Fruit fly (Drosophila melanogaster) whole organism, adult: ENCODE results near the gene HGTX.

Experiments
- CG11617 ChIP-seq: fragments of 200-800 bp; sonication (Bioruptor generic); optimal IDR thresholded peaks from 2 replicates; lab custom pipeline; 2017; ENCODE audit warnings: mild to moderate bottlenecking, missing biosample characterization, missing genetic modification reagents, missing genetic modification characterization
- CG14711 ChIP-seq: fragments of 200-800 bp; sonication (Bioruptor generic); optimal IDR thresholded peaks from 2 replicates; lab custom pipeline; 2018; ENCODE audit warnings: missing biosample characterization, mild to moderate bottlenecking, missing genetic modification characterization, moderate library complexity
- CG1620 ChIP-seq: fragments of 200-800 bp; sonication (Bioruptor generic); optimal IDR thresholded peaks from 2 replicates; lab custom pipeline; 2016; ENCODE audit warnings: missing biosample characterization, missing genetic modification characterization
- CG33017 ChIP-seq: fragments of 200-800 bp; sonication (Bioruptor generic); optimal IDR thresholded peaks from 2 replicates; lab custom pipeline; 2018; ENCODE audit warnings: missing biosample characterization, mild to moderate bottlenecking, missing genetic modification characterization, moderate library complexity
- Clk ChIP-seq: fragments of 200-800 bp; sonication (Bioruptor generic); optimal IDR thresholded peaks from 2 replicates; lab custom pipeline; 2017; ENCODE audit warnings: missing biosample characterization, missing genetic modification characterization
- Crg-1 ChIP-seq: fragments of 200-800 bp; sonication (Bioruptor generic); optimal IDR thresholded peaks from 2 replicates; lab custom pipeline; 2016; ENCODE audit warnings: missing biosample characterization, missing genetic modification characterization
- Hr96 ChIP-seq: fragments of 200-800 bp; sonication (Bioruptor generic); optimal IDR thresholded peaks from 2 replicates; lab custom pipeline; 2016; ENCODE audit warnings: missing biosample characterization, missing genetic modification characterization
- Mnt ChIP-seq: fragments of 200-800 bp; sonication (Bioruptor generic); optimal IDR thresholded peaks from 2 replicates; lab custom pipeline; 2016; ENCODE audit warnings: missing biosample characterization, mild to moderate bottlenecking, missing genetic modification characterization
- bab1 ChIP-seq: fragments of 200-800 bp; sonication (Bioruptor generic); optimal IDR thresholded peaks from 3 replicates; lab custom pipeline; 2019; ENCODE audit warnings: missing biosample characterization, mild to moderate bottlenecking, missing genetic modification characterization, moderate library complexity
- cic ChIP-seq: fragments of 200-800 bp; sonication (Bioruptor generic); optimal IDR thresholded peaks from 2 replicates; lab custom pipeline; 2017; ENCODE audit warnings: missing biosample characterization, mild to moderate bottlenecking, missing genetic modification characterization, moderate library complexity
- kay ChIP-seq: fragments of 200-800 bp; sonication (Bioruptor generic); peaks from one replicate; lab custom pipeline; 2016; ENCODE audit warnings: missing biosample characterization, missing genetic modification characterization, borderline replicate concordance
- ovo ChIP-seq: fragments of 200-800 bp; sonication (Bioruptor generic); optimal IDR thresholded peaks from 2 replicates; lab custom pipeline; 2016; ENCODE audit warnings: missing biosample characterization, missing genetic modification characterization
- pad ChIP-seq: fragments of 200-800 bp; sonication (Bioruptor generic); optimal IDR thresholded peaks from 3 replicates; lab custom pipeline; 2017; ENCODE audit warnings: missing biosample characterization, missing genetic modification characterization, mild to moderate bottlenecking, moderate library complexity, missing genetic modification reagents
- tj ChIP-seq: fragments of 200-800 bp; sonication (Bioruptor generic); optimal IDR thresholded peaks from 3 replicates; lab custom pipeline; 2017; ENCODE audit warnings: missing biosample characterization, mild to moderate bottlenecking, missing genetic modification characterization, moderate library complexity

DNA sequence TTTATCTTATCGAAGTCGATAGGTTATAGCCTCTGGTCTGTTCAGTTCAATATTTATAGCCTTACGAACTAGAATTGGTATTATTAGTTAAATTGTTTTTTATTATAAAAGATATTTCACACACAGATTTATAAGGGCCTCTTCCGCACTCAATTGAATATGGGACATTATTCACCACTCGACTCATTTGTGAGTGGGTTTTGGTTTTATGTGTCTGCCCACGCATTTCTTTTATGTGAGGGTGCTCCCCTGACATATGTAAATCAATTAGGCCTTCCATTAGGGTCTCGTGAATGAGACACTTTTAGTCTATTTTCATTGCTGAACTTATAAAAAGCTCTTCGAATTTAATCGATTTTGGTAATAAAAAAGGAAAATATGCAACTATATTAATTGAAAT lies 47.7 kb downstream of the HGTX start:
- TF ChIP-seq tj (GFP tag; lab: Kevin White, UChicago) (no peak), kay (GFP tag; lab: Kevin White, UChicago) (peak; percentile 41), Clk (GFP tag; lab: Kevin White, UChicago) (no peak), cic (no peak), CG33017 (tag; lab: Kevin White, UChicago) (no peak), CG1620 (GFP tag; lab: Kevin White, UChicago) (no peak), ovo (GFP tag; lab: Kevin White, UChicago) (no peak), pad (no peak), Crg-1 (GFP tag; lab: Kevin White, UChicago) (no peak), bab1 (GFP tag; lab: Kevin White, UChicago) (no peak), CG11617 (no peak), Hr96 (GFP tag; lab: Kevin White, UChicago) (no peak), CG14711 (tag; lab: Kevin White, UChicago) (no peak), Mnt (GFP tag; lab: Kevin White, UChicago) (no peak)
